Worm (Caenorhabditis elegans): ENCODE data around the gene kdin-1.
A peak's percentile ranks its signal among the peaks of the same experiment; 100 is the strongest.

The kdin-1 gene

DNA sequence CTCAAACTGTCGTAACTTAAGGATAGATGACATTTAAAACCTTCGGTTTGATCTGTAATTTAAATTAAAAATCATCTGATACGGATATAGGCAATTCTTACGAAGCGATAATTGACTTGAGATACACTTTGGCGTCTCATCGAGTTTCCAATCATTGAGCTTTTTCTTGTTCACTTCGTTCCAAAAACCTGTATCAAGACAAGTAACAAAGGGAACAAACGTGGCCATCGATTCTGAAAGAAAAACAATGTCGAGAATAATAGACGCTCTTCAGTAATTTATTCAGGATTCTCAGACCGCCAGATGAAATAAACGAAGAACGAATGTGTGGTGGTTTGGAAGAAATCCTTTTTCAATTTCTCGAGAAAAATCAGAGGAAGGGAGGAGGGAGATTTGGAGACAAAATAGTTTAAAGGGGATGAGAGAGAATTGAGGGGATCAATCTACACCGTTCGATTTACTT is 42.4 kb downstream of the kdin-1 start, which contains the start of gene atg-7:
atg-7 (minus strand) TSS at position 233 of the 463 bp plus-strand sequence.
- TF ChIP-seq ceh-83 (GFP tag; optimal IDR thresholded peaks at IDR 0.05) (no peak), ces-1 (GFP tag; optimal IDR thresholded peaks at IDR 0.05) (peak; percentile 14)

DNA sequence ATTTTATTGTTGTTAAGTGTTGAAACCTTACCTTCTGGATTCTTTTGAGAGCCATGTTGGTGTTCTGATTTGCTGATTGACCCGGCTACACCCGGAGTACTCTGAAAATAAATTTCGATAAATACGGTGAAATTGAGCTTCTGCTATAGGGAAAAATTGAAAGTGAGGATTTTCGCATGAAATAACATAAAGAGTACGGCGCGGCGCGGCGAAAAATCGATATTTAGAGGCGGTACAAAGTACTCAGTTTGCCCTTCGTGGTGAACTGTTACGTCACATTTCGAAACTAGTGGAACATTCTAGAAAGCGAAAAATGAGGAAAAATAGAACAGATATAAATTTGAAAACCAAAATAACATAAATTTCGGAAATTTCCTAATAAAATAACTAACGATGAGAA is 43.7 kb downstream of the kdin-1 start, which contains the start of gene let-70:
let-70 (minus strand) TSS at position 101 of the 400 bp plus-strand sequence.
- TF ChIP-seq ceh-43 (GFP tag; optimal IDR thresholded peaks at IDR 0.05): no peak
- peak; percentile 14 for TF ChIP-seq zip-8 (tag; optimal IDR thresholded peaks at IDR 0.05)
- no peak for TF ChIP-seq elt-3 (tag; optimal IDR thresholded peaks at IDR 0.05)
- TF ChIP-seq unc-120 (tag; optimal IDR thresholded peaks at IDR 0.05; ENCODE audit: poor library complexity, severe bottlenecking): no peak
- TF ChIP-seq unc-62 (GFP tag; optimal IDR thresholded peaks at IDR 0.05): no peak

DNA sequence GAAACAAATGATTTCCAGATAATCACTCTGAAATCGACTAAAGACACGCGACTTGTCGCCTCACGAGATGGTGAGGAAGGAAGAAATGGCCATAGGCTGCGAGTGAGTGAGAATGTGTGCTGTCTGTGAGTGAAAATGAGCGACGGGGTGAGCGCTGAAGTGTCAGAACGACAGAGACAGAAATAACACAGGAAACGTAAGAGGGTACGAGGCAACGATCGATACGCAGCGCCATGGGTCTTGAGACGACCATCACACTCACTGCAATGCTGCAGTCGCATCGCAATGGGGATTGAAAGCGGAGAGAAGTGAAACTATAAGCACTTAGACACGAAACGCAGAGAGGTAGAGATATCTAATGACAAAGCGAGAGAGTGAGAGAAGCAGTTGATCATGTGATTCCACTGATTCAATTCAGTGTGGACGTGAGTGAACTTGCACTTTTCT is 44.4 kb downstream of the kdin-1 start:
- TF ChIP-seq ces-1 (GFP tag; optimal IDR thresholded peaks at IDR 0.05): peak; percentile 95
- peak; percentile 85 for TF ChIP-seq ham-2 (GFP tag; optimal IDR thresholded peaks at IDR 0.05)
- TF ChIP-seq unc-120 (tag; optimal IDR thresholded peaks at IDR 0.05; ENCODE audit: poor library complexity, severe bottlenecking): peak; percentile 67
- peak; percentile 56 for TF ChIP-seq sptf-1 (tag; optimal IDR thresholded peaks at IDR 0.05)
- peak; percentile 83 for TF ChIP-seq pha-4 (tag; optimal IDR thresholded peaks at IDR 0.05)
- peak; percentile 81 for TF ChIP-seq lsy-2 (tag; optimal IDR thresholded peaks at IDR 0.05)
- TF ChIP-seq mab-5 (tag; optimal IDR thresholded peaks at IDR 0.05): no peak
- peak; percentile 69 for TF ChIP-seq ztf-11 (tag; optimal IDR thresholded peaks at IDR 0.05)
- TF ChIP-seq blmp-1 (tag; optimal IDR thresholded peaks at IDR 0.05): peak; percentile 54
- TF ChIP-seq nhr-28 (tag; optimal IDR thresholded peaks at IDR 0.05): no peak
- TF ChIP-seq lin-13 (tag; optimal IDR thresholded peaks at IDR 0.05): peak; percentile 37
- TF ChIP-seq unc-62 (GFP tag; optimal IDR thresholded peaks at IDR 0.05): peak; percentile 90
- TF ChIP-seq lin-32 (GFP tag; optimal IDR thresholded peaks at IDR 0.05): no peak
- TF ChIP-seq nhr-76 (tag; optimal IDR thresholded peaks at IDR 0.05): no peak
- peak; percentile 5 for TF ChIP-seq cnd-1 (tag; optimal IDR thresholded peaks at IDR 0.05)
- no peak for TF ChIP-seq tbx-8 (GFP tag; optimal IDR thresholded peaks at IDR 0.05)
- peak; percentile 88 for TF ChIP-seq nhr-237 (tag; optimal IDR thresholded peaks at IDR 0.05)
- TF ChIP-seq drap-1 (GFP tag; optimal IDR thresholded peaks at IDR 0.05): peak; percentile 72
- peak; percentile 13 for TF ChIP-seq elt-3 (tag; optimal IDR thresholded peaks at IDR 0.05)
- no peak for TF ChIP-seq elt-1 (tag; optimal IDR thresholded peaks at IDR 0.05; ENCODE audit: borderline replicate concordance, insufficient read depth)
- TF ChIP-seq mls-2 (tag; optimal IDR thresholded peaks at IDR 0.05): peak; percentile 60
- no peak for TF ChIP-seq zip-8 (tag; optimal IDR thresholded peaks at IDR 0.05)
- TF ChIP-seq ceh-83 (GFP tag; optimal IDR thresholded peaks at IDR 0.05): no peak
- peak; percentile 82 for TF ChIP-seq mep-1 (tag; optimal IDR thresholded peaks at IDR 0.05)
- TF ChIP-seq M03D4.4 (tag; optimal IDR thresholded peaks at IDR 0.05): peak; percentile 32
- TF ChIP-seq hlh-1 (tag; optimal IDR thresholded peaks at IDR 0.05): peak; percentile 46

ce11 chrIV:11083609-11084008 is 45.2 kb downstream of the kdin-1 start, which contains the start of gene klc-1:
Gene klc-1 (plus strand): TSS chrIV:11083735.
- TF ChIP-seq nhr-12 (tag; optimal IDR thresholded peaks at IDR 0.05): no peak
- no peak for TF ChIP-seq tbx-8 (GFP tag; optimal IDR thresholded peaks at IDR 0.05)
- TF ChIP-seq hlh-1 (tag; optimal IDR thresholded peaks at IDR 0.05): no peak
- TF ChIP-seq lsy-2 (tag; optimal IDR thresholded peaks at IDR 0.05): peak; percentile 62

DNA sequence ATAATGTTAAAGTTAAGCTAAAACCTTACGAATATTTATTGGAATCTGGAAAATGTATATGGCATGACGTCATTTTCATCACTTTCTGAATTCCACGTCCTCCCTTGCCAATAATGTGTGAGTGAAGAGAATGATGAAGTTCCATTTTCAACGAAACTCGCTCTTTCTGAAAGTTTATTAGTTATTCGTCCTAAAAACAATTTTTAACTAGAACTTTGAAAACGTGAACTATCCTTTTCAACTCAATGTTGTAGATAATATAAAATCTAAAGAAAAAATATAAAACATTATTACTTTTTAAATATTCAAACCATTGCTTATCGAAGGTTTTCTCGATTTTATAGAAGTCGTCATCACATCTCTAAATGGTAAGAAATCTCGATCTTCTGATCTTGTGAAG is 51.1 kb downstream of the kdin-1 start, which contains the start of gene M7.7:
M7.7 (plus strand) TSS at position 301 of the 400 bp plus-strand sequence.
- no peak for TF ChIP-seq snpc-4 (tag; optimal IDR thresholded peaks at IDR 0.05)
- TF ChIP-seq ztf-11 (tag; optimal IDR thresholded peaks at IDR 0.05): no peak
- no peak for TF ChIP-seq mls-2 (tag; optimal IDR thresholded peaks at IDR 0.05)
- no peak for TF ChIP-seq sem-2 (GFP tag; optimal IDR thresholded peaks at IDR 0.05)
- no peak for TF ChIP-seq nhr-76 (tag; optimal IDR thresholded peaks at IDR 0.05)
- no peak for TF ChIP-seq ceh-43 (GFP tag; optimal IDR thresholded peaks at IDR 0.05)
- TF ChIP-seq ces-1 (GFP tag; optimal IDR thresholded peaks at IDR 0.05): no peak
- no peak for TF ChIP-seq drap-1 (GFP tag; optimal IDR thresholded peaks at IDR 0.05)
- TF ChIP-seq lsy-2 (tag; optimal IDR thresholded peaks at IDR 0.05): no peak
- TF ChIP-seq flh-1 (GFP tag; optimal IDR thresholded peaks at IDR 0.05): no peak
- no peak for TF ChIP-seq hlh-1 (tag; optimal IDR thresholded peaks at IDR 0.05)
- no peak for TF ChIP-seq mep-1 (tag; optimal IDR thresholded peaks at IDR 0.05)
- TF ChIP-seq bed-3 (GFP tag; optimal IDR thresholded peaks at IDR 0.05): no peak
- TF ChIP-seq tbx-8 (GFP tag; optimal IDR thresholded peaks at IDR 0.05): no peak
- TF ChIP-seq unc-62 (GFP tag; optimal IDR thresholded peaks at IDR 0.05): no peak
